Worm (Caenorhabditis elegans) whole organism, mixed stage, embryonic: Measurements from ENCODE around the gene pho-8.

Source experiments
- M03D4.4 ChIP-seq: sonication (generic microtip); optimal IDR thresholded peaks from 2 replicates; lab custom pipeline; 2017; ENCODE audit warnings: mild to moderate bottlenecking, missing genetic modification characterization, missing compliant biosample characterization
- bed-3 ChIP-seq: fragments of 200-800 bp; sonication (Bioruptor generic); optimal IDR thresholded peaks from 3 replicates; lab custom pipeline; 2018; ENCODE audit warnings: mild to moderate bottlenecking, missing genetic modification characterization, moderate library complexity, missing compliant biosample characterization
- blmp-1 ChIP-seq: fragments of 150-350 bp; optimal IDR thresholded peaks from 2 replicates; lab custom pipeline; 2014; ENCODE audit warnings: missing biosample characterization, missing genetic modification characterization
- ceh-39 ChIP-seq: fragments of 150-350 bp; optimal IDR thresholded peaks from 2 replicates; lab custom pipeline; 2014; ENCODE audit warnings: missing biosample characterization, missing genetic modification characterization
- ceh-83 ChIP-seq: fragments of 200-800 bp; sonication (Bioruptor generic); optimal IDR thresholded peaks from 2 replicates; lab custom pipeline; 2018; ENCODE audit warnings: mild to moderate bottlenecking, missing genetic modification characterization, missing compliant biosample characterization
- ces-1 ChIP-seq: fragments of 150-350 bp; optimal IDR thresholded peaks from 2 replicates; lab custom pipeline; 2014; ENCODE audit warnings: missing biosample characterization, missing genetic modification reagents, missing genetic modification characterization
- drap-1 ChIP-seq: fragments of 200-800 bp; sonication (Bioruptor generic); optimal IDR thresholded peaks from 3 replicates; lab custom pipeline; 2018; ENCODE audit warnings: mild to moderate bottlenecking, missing genetic modification characterization, missing compliant biosample characterization
- elt-1 ChIP-seq: sonication (generic microtip); optimal IDR thresholded peaks from 2 replicates; lab custom pipeline; 2017; ENCODE audit warnings: missing genetic modification characterization, mild to moderate bottlenecking, missing compliant biosample characterization, antibody characterized with exemption, moderate library complexity, borderline replicate concordance; ENCODE audit not compliant: insufficient read depth
- elt-3 ChIP-seq: fragments of 150-350 bp; optimal IDR thresholded peaks from 2 replicates; lab custom pipeline; 2014; ENCODE audit warnings: missing biosample characterization, missing genetic modification characterization
- flh-1 ChIP-seq: fragments of 200-800 bp; sonication (Bioruptor generic); optimal IDR thresholded peaks from 2 replicates; lab custom pipeline; 2018; ENCODE audit warnings: mild to moderate bottlenecking, missing genetic modification characterization, moderate library complexity, missing compliant biosample characterization
- ham-2 ChIP-seq: fragments of 200-800 bp; sonication (Bioruptor generic); optimal IDR thresholded peaks from 2 replicates; lab custom pipeline; 2018; ENCODE audit warnings: mild to moderate bottlenecking, missing genetic modification characterization, missing compliant biosample characterization
- hlh-1 ChIP-seq: fragments of 150-350 bp; optimal IDR thresholded peaks from 2 replicates; lab custom pipeline; 2014; ENCODE audit warnings: missing biosample characterization, missing genetic modification reagents, missing genetic modification characterization
- lin-32 ChIP-seq: fragments of 200-800 bp; sonication (Bioruptor generic); optimal IDR thresholded peaks from 2 replicates; lab custom pipeline; 2018; ENCODE audit warnings: mild to moderate bottlenecking, missing genetic modification characterization, missing compliant biosample characterization
- mep-1 ChIP-seq: fragments of 150-350 bp; optimal IDR thresholded peaks from 2 replicates; lab custom pipeline; 2017; ENCODE audit warnings: missing biosample characterization, missing genetic modification reagents, missing genetic modification characterization, inconsistent platforms
- mls-2 ChIP-seq: sonication (generic microtip); optimal IDR thresholded peaks from 2 replicates; lab custom pipeline; 2016; ENCODE audit warnings: mild to moderate bottlenecking, missing genetic modification characterization, moderate library complexity, missing compliant biosample characterization
- nhr-12 ChIP-seq: fragments of 150-350 bp; optimal IDR thresholded peaks from 2 replicates; lab custom pipeline; 2014; ENCODE audit warnings: missing biosample characterization, missing genetic modification characterization
- nhr-2 ChIP-seq: fragments of 150-350 bp; optimal IDR thresholded peaks from 2 replicates; lab custom pipeline; 2014; ENCODE audit warnings: missing biosample characterization, missing genetic modification characterization
- nhr-237 ChIP-seq: fragments of 150-350 bp; optimal IDR thresholded peaks from 2 replicates; lab custom pipeline; 2014; ENCODE audit warnings: missing biosample characterization, missing genetic modification characterization
- pha-4 ChIP-seq: fragments of 150-350 bp; optimal IDR thresholded peaks from 2 replicates; lab custom pipeline; 2018; ENCODE audit warnings: missing biosample characterization, missing genetic modification reagents, missing genetic modification characterization
- sptf-1 ChIP-seq: sonication (generic microtip); optimal IDR thresholded peaks from 2 replicates; lab custom pipeline; 2017; ENCODE audit warnings: mild to moderate bottlenecking, missing genetic modification characterization, moderate library complexity, missing compliant biosample characterization
- unc-120 ChIP-seq: sonication (generic microtip); optimal IDR thresholded peaks from 2 replicates; lab custom pipeline; 2017; ENCODE audit warnings: missing genetic modification characterization, missing compliant biosample characterization; ENCODE audit not compliant: poor library complexity, severe bottlenecking
- unc-39 ChIP-seq: fragments of 150-350 bp; optimal IDR thresholded peaks from 2 replicates; lab custom pipeline; 2014; ENCODE audit warnings: missing biosample characterization, missing genetic modification characterization
- unc-62 ChIP-seq: fragments of 150-350 bp; optimal IDR thresholded peaks from 2 replicates; lab custom pipeline; 2014; ENCODE audit warnings: missing biosample characterization, missing genetic modification reagents, missing genetic modification characterization
- zip-8 ChIP-seq: fragments of 150-350 bp; optimal IDR thresholded peaks from 2 replicates; lab custom pipeline; 2014; ENCODE audit warnings: missing biosample characterization, missing genetic modification characterization

The pho-8 gene

DNA sequence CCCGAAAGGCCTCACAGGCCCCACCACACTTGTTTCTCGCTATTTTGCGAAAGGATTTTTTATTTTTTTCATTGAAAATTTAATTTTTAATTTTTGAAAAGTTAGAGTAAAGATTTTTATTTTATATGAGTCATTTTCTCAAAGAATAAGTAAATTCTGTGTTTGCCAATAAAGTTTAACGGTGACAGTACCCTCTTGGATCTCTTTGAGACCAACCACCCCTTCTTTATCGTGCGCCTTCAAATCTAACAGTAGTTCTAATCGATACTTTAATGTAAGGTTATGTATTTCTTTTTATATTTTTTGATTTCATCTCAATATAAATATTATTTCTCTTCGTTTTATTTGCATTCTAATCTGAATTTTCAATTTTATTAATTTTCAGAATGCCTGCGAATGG, 12.1 kb downstream of the pho-8 start, which contains the start of gene hmp-1:
Gene hmp-1 (plus strand): TSS at position 380 of the 400 bp plus-strand sequence.
- TF ChIP-seq hlh-1: no peak
- no peak for TF ChIP-seq flh-1 (GFP tag; lab: Kevin White, UChicago)
- no peak for TF ChIP-seq elt-1
- no peak for TF ChIP-seq mep-1 (tag; lab: Kevin White, UChicago)
- no peak for TF ChIP-seq blmp-1 (tag; lab: Kevin White, UChicago)
- TF ChIP-seq lin-32 (GFP tag; lab: Kevin White, UChicago): no peak
- no peak for TF ChIP-seq sptf-1
- TF ChIP-seq elt-3 (tag; lab: Kevin White, UChicago): no peak

DNA sequence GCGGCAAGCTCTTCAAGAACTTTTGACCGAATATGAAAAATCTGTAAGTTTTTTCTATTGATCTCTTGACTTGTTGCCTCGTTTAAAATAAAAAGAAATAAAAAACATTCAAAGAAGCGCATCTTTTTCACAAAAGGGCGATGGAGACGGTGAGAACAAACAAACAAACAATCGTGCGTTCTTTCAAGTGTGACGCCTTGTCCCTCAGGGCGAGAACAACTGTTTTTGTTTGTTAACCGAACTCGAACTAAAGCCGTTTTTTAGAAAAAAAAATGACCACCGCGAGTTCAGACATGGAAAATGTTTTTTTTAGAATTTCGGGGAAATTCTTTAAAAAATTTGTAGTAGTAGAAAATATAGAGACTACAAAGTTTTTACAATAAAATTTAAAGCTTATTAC, 13.6 kb downstream of the pho-8 start:
- TF ChIP-seq sptf-1: no peak
- no peak for TF ChIP-seq hlh-1
- no peak for TF ChIP-seq ceh-39 (tag; lab: Kevin White, UChicago)

DNA sequence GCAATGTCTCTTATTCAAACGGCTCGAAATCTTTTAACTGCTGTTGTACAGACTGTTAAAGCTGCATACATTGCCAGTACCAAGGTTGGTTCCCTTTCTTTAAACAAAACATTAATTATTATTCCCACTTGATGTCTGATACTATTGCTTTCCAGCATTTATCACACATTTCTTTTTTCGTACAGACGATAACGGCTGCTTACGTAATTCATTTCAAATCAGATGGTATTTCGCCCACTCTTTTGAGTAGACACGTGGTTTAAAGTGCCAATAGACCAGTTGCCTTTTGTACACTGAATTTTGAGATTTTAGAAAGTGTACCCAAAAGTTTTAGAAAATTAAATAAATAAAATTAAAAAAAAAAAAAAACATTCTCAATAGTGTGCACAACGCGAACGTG, 16.0 kb downstream of the pho-8 start:
- TF ChIP-seq nhr-237 (tag; lab: Kevin White, UChicago) (no peak), mls-2 (tag; lab: Kevin White, UChicago) (no peak), mep-1 (tag; lab: Kevin White, UChicago) (no peak), blmp-1 (tag; lab: Kevin White, UChicago) (no peak), lin-32 (GFP tag; lab: Kevin White, UChicago) (no peak), nhr-12 (tag; lab: Kevin White, UChicago) (no peak), hlh-1 (no peak), drap-1 (GFP tag; lab: Kevin White, UChicago) (no peak), pha-4 (no peak)
- TF ChIP-seq, all 35 proteins: peak for 0

DNA sequence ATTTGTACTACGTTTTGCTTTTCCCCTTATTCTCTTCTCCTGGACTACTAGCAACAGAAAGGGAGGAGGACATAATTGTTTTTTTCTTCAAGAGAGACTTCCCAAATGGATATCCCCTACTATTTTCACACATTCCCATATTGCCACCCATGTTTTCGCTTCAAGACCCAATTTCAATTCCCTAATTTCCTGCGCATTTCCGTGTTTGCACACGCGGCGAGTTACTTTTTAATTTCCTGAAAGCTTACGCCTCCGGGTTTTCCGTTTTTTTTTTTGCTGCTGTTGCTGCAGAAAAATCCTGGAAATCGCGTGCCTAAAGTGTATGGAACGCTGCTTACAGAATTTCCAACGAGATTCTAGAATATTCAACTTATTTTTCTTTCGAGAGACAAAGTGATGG, 18.9 kb downstream of the pho-8 start:
- TF ChIP-seq unc-120 (no peak), mep-1 (tag; lab: Kevin White, UChicago) (no peak), lin-32 (GFP tag; lab: Kevin White, UChicago) (no peak), mls-2 (tag; lab: Kevin White, UChicago) (peak; percentile 30), ces-1 (GFP tag; lab: Kevin White, UChicago) (peak; percentile 37), unc-62 (GFP tag; lab: Kevin White, UChicago) (no peak), flh-1 (GFP tag; lab: Kevin White, UChicago) (no peak), sptf-1 (no peak)
- TF ChIP-seq, all 35 proteins: peak for 2

DNA sequence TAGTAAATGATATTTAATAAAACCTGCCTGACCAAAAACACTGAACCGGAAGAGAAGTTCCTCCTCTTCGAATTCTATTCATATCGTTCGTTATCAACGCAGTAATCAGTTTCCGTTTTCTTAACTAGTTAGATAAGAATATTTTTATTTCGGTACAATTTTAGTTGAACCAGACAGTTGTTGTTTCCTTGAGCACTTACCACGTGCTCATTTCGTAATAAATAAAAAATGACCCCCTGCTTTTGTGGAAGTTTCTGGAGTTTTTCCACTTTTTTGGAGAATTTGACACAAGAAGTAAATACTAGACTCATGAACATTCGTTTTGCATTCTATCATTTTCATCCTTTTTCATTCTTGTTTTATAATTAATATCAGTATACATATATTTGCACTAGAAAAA, 20.3 kb downstream of the pho-8 start:
- no peak for TF ChIP-seq ceh-83

DNA sequence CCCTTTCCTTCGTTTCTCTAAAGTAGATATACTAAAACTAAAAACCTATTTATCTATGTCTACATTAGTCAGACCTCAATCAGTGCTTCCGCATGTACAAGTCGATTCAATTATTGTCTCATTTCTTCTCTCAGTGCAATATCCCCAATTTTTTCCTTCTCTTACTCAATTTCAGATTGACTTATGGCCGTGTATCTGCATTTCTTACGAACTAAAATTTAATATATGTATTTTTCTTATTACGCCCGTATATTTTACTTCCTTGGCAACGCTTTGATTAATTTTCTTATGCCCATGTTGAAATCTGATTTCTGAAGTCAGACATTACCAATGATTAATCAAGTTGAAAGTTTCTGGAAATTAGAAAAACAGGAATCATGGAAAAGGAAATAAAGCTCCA, 21.5 kb downstream of the pho-8 start:
- TF ChIP-seq unc-39 (tag; lab: Kevin White, UChicago) (no peak), ham-2 (GFP tag; lab: Kevin White, UChicago) (no peak), unc-120 (no peak), nhr-2 (no peak), ces-1 (GFP tag; lab: Kevin White, UChicago) (peak; percentile 95), elt-3 (tag; lab: Kevin White, UChicago) (no peak), blmp-1 (tag; lab: Kevin White, UChicago) (no peak)

DNA sequence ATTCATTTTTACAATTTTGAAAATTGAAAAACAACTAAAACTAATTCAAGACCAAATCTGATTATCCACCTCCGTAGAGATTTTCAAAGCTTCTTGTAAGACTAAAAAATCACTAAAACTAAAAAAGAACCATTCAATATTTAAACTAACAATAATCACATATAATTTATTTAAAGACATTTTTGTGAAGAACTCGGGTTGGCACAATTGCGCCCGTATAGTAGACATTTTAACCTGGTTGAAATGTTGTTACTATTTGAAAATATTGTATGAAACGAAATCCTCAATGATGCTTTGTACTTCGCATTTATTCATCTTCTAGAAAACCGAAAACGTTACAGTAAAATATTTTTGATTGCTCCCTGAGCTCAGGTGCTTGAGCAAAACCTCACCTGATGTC, 22.6 kb downstream of the pho-8 start:
- TF ChIP-seq nhr-237 (tag; lab: Kevin White, UChicago) (no peak), nhr-12 (tag; lab: Kevin White, UChicago) (no peak), M03D4.4 (tag; lab: Kevin White, UChicago) (no peak), bed-3 (GFP tag; lab: Kevin White, UChicago) (no peak), zip-8 (tag; lab: Kevin White, UChicago) (no peak), mls-2 (tag; lab: Kevin White, UChicago) (no peak)
- TF ChIP-seq, all 35 proteins: peak for 0

DNA sequence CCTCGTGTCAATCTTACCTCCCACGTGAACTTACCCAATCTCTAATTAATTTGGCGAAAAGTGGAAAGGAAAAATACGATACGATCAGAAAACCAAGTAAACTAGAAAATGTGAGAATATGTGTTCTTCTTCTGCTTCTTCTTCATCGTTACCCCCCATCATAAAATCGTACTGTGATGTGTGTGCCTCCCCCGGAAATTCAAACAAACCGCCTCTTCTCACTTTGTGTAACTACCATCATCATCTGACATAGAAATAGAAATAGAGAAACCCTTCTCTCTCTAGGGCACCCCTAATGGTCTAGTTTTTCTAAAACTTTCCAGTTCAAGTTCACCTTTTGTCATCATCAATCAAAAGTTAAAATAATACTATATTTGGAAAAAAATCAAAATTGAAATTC, 24.3 kb downstream of the pho-8 start:
- TF ChIP-seq nhr-12 (tag; lab: Kevin White, UChicago): no peak
